Worm (Caenorhabditis elegans): ENCODE results near the gene glna-2.

The glna-2 gene

DNA sequence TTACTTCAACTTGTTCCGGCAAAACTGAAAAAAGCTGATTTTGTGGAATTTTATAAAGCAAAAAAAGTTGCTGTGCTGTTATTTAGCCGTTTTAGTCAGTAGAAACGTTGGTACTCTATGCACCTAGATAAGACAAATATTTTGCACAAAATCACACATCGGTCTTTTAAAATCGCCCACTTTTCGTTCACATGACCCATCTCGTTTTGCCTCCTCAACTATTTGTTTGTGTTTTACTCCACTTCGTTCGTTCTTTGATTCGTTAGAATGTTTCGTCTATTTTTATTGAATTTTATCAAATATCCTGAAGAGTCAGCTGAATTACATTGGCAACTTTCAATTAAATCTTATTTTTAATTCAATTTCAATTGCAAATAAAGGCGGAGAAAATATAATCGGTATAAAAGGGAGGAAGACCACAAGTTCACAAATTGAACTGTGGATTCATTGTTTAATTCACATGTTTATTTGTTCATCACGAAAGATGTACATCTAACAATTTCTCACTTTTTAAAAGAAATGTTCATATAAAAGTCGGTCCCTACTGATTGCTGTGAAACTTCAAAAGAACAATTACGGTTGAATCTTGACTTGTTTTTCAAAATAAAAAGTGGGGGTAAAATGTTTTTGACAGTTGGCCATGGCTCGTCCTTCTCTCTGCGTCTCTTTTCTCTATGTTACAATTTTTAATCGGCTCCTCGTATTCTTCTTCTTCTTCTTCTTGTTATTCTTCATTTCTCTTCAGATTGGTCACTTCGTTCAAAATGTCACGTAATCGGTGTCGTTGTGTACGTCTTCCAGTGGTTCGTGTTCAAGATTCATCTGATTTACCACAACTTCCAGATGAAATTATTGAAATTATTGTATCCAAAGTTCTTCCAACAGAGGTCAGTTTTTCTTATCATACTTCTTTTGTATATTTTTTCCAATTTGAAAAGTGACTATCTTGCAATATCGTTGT is 3.9 kb downstream of the glna-2 start, which contains the start of gene DH11.2:
Gene DH11.2 (plus strand): TSS at position 746 of the 961 bp plus-strand sequence.
- TF ChIP-seq ceh-13 (GFP tag; optimal IDR thresholded peaks at IDR 0.05) (no peak), aly-1 (tag; optimal IDR thresholded peaks at IDR 0.05) (no peak), ets-7 (tag; optimal IDR thresholded peaks at IDR 0.05) (no peak)

DNA sequence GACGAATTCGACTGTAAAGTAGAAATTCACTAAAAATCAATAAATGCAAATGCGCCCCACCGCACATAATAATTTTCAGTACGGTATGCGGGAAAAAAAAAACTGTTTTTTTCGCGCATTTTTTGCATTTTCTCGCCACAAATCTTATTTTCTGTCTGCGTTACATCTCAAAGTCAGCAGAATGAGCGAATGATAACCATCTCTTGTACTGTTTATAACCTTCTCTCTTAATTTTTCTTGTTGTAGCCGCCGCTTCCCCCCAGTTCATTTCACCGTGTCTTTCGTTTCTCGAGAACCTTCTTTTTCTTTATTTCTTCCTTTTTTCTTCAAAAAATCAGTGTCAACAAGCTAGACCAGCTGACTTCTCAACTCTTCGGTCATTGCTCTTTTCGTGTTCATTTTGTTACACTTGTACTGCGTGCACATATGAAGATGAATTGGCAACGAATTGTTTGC is 7.1 kb downstream of the glna-2 start:
- TF ChIP-seq hmg-4 (GFP tag; optimal IDR thresholded peaks at IDR 0.05), result no peak
- no peak for TF ChIP-seq hnd-1 (tag; optimal IDR thresholded peaks at IDR 0.05)
- no peak for TF ChIP-seq pes-1 (GFP tag; IDR thresholded peaks at IDR 0.05)
- no peak for TF ChIP-seq tra-4 (tag; optimal IDR thresholded peaks at IDR 0.05)
- no peak for TF ChIP-seq sea-1 (GFP tag; conservative IDR thresholded peaks at IDR 0.05)
- TF ChIP-seq ceh-36 (tag; optimal IDR thresholded peaks at IDR 0.05), result no peak
- no peak for TF ChIP-seq tbx-37 (GFP tag; conservative IDR thresholded peaks at IDR 0.05)

DNA sequence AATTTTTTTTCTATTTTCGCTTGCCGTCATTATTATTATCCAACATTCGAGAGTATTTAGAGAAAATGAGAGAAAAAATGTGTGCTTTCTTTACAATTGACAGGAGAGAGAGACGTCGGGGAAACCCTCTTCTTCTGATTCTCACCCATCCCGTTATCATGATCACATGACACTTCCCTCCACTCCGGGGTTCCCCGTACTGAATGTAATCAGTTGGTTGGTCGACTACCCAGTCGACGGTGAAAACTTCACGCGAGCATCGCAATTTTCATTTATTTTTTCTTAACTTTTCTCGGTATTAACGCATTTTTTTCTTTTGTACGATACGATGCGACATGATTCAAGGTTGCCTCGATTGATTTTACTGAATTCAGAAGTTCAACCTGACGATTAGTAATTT is 7.7 kb downstream of the glna-2 start:
- TF ChIP-seq B0310.2 (tag; optimal IDR thresholded peaks at IDR 0.05) (no peak), tbx-37 (GFP tag; conservative IDR thresholded peaks at IDR 0.05) (no peak), scrt-1 (GFP tag; IDR thresholded peaks at IDR 0.05) (no peak), hmg-4 (GFP tag; optimal IDR thresholded peaks at IDR 0.05) (no peak), tbx-11 (GFP tag; IDR thresholded peaks at IDR 0.05) (no peak)

DNA sequence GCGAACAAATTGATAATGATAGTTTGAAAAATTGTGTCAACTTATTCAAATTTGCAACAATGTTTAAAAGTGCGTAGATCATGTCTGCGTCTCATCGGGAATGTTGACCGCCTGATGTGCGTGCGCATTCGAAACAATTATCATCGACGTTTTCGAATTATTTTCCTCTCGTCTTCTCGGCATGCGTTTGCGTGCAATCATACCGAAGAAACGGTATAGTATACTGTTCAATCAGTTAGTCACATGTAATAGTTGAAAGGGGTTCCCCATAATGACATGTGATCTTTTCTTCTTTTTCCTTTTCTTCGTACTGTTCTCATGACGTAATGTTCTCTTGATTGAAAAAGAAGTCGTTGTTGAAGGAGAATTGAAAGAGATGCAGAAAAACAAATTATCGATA is 8.3 kb downstream of the glna-2 start:
- no peak for TF ChIP-seq ceh-36 (tag; optimal IDR thresholded peaks at IDR 0.05)
- no peak for TF ChIP-seq B0310.2 (tag; optimal IDR thresholded peaks at IDR 0.05)
- no peak for TF ChIP-seq ets-7 (tag; optimal IDR thresholded peaks at IDR 0.05)
- no peak for TF ChIP-seq tbx-11 (GFP tag; IDR thresholded peaks at IDR 0.05)
- no peak for TF ChIP-seq scrt-1 (GFP tag; IDR thresholded peaks at IDR 0.05)
- no peak for TF ChIP-seq hmg-4 (GFP tag; optimal IDR thresholded peaks at IDR 0.05)
- no peak for TF ChIP-seq pes-1 (GFP tag; IDR thresholded peaks at IDR 0.05)
- TF ChIP-seq ama-1 (optimal IDR thresholded peaks at IDR 0.05), result no peak
- no peak for TF ChIP-seq hmbx-1 (tag; optimal IDR thresholded peaks at IDR 0.05)
- no peak for TF ChIP-seq F13C5.2 (tag; optimal IDR thresholded peaks at IDR 0.05)
- no peak for TF ChIP-seq hnd-1 (tag; optimal IDR thresholded peaks at IDR 0.05)
- no peak for TF ChIP-seq tbx-37 (GFP tag; conservative IDR thresholded peaks at IDR 0.05)
- no peak for TF ChIP-seq tra-4 (tag; optimal IDR thresholded peaks at IDR 0.05)
- no peak for TF ChIP-seq sea-1 (GFP tag; conservative IDR thresholded peaks at IDR 0.05)
- TF ChIP-seq aly-1 (tag; optimal IDR thresholded peaks at IDR 0.05), result no peak
- no peak for TF ChIP-seq flt-1 (GFP tag; IDR thresholded peaks at IDR 0.05)
- no peak for TF ChIP-seq ceh-13 (GFP tag; optimal IDR thresholded peaks at IDR 0.05)

DNA sequence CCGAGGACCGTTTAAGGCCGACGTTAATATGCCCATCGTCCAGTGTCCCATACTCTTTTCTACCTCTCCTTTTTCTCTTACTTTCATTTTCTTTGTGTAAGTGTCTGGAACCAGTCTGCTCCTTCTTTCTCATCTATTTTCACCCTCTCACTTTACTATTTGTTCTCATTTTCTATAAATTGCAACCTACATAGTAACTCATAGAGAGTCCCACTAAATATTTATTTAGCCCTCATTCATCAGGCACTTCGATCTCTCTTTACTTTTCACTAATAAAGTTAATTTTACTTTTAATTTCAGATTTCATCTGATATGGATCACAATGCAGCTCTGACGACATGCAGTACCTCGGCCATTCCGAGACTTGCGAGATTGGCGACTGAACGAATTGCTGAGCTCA is 8.9 kb downstream of the glna-2 start, which contains the start of gene zyg-11:
Gene zyg-11 (plus strand): TSS at position 301 of the 400 bp plus-strand sequence.
- TF ChIP-seq flt-1 (GFP tag; IDR thresholded peaks at IDR 0.05), result no peak
- TF ChIP-seq tbx-11 (GFP tag; IDR thresholded peaks at IDR 0.05), result no peak
- TF ChIP-seq hmg-4 (GFP tag; optimal IDR thresholded peaks at IDR 0.05), result no peak
- TF ChIP-seq sea-1 (GFP tag; conservative IDR thresholded peaks at IDR 0.05), result no peak
- no peak for TF ChIP-seq ets-7 (tag; optimal IDR thresholded peaks at IDR 0.05)
- TF ChIP-seq scrt-1 (GFP tag; IDR thresholded peaks at IDR 0.05), result no peak
- TF ChIP-seq tbx-37 (GFP tag; conservative IDR thresholded peaks at IDR 0.05), result no peak
- TF ChIP-seq F13C5.2 (tag; optimal IDR thresholded peaks at IDR 0.05), result no peak
- TF ChIP-seq B0310.2 (tag; optimal IDR thresholded peaks at IDR 0.05), result no peak
- TF ChIP-seq pes-1 (GFP tag; IDR thresholded peaks at IDR 0.05), result no peak
- no peak for TF ChIP-seq hmbx-1 (tag; optimal IDR thresholded peaks at IDR 0.05)

DNA sequence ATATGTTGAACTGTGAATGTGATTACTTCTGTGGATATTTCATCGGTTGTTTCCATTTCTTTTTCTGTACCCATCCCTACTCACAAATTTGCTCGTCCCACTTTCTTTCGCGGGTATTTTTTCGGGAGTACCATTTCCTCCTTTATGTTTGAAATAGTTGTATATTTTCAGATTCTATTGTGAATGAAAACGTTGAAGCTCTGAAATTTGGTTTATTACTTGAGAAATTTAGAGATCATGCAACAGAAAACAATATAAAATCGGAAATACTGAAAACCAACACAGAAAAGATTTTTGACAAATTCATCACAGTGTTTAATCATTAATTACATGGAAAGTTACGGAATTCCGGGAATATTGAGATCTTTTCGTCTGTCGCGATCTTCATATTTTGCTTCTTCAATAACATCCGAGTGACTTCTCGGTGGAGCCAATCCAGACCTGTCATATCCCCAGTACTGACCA is 12.2 kb downstream of the glna-2 start:
- no peak for TF ChIP-seq ceh-36 (tag; optimal IDR thresholded peaks at IDR 0.05)
- no peak for TF ChIP-seq tra-4 (tag; optimal IDR thresholded peaks at IDR 0.05)
- no peak for TF ChIP-seq hmbx-1 (tag; optimal IDR thresholded peaks at IDR 0.05)
- no peak for TF ChIP-seq ets-7 (tag; optimal IDR thresholded peaks at IDR 0.05)
- no peak for TF ChIP-seq F13C5.2 (tag; optimal IDR thresholded peaks at IDR 0.05)
- no peak for TF ChIP-seq scrt-1 (GFP tag; IDR thresholded peaks at IDR 0.05)
- no peak for TF ChIP-seq tbx-37 (GFP tag; conservative IDR thresholded peaks at IDR 0.05)
- TF ChIP-seq hnd-1 (tag; optimal IDR thresholded peaks at IDR 0.05), result no peak
- TF ChIP-seq hmg-4 (GFP tag; optimal IDR thresholded peaks at IDR 0.05), result no peak
- TF ChIP-seq aly-1 (tag; optimal IDR thresholded peaks at IDR 0.05), result no peak
- no peak for TF ChIP-seq B0310.2 (tag; optimal IDR thresholded peaks at IDR 0.05)
- no peak for TF ChIP-seq sea-1 (GFP tag; conservative IDR thresholded peaks at IDR 0.05)
- TF ChIP-seq flt-1 (GFP tag; IDR thresholded peaks at IDR 0.05), result no peak
- no peak for TF ChIP-seq ama-1 (optimal IDR thresholded peaks at IDR 0.05)
- no peak for TF ChIP-seq ceh-13 (GFP tag; optimal IDR thresholded peaks at IDR 0.05)
- no peak for TF ChIP-seq tbx-11 (GFP tag; IDR thresholded peaks at IDR 0.05)
- no peak for TF ChIP-seq pes-1 (GFP tag; IDR thresholded peaks at IDR 0.05)

DNA sequence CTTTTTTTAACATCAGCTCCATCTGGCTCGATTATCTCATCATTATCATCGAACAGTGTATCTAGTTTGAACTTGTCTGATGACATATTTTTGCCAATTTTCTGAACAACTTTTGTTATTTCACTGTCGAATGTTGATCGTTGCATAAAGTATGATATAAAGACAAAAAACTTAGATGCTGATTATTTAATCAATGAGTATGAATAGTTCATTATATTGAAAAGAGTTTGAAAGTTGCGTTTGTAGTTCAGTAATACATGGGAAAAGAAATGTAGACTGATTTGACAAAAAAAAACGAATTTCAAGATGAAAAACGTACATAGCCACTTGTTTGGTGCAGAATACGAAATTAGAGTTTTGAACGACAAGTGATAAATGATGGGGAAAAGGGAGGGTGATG is 14.0 kb downstream of the glna-2 start, which contains the start of gene hda-2:
Gene hda-2 (minus strand): TSS at position 101 of the 400 bp plus-strand sequence.
- TF ChIP-seq tbx-37 (GFP tag; conservative IDR thresholded peaks at IDR 0.05) (no peak), aly-1 (tag; optimal IDR thresholded peaks at IDR 0.05) (no peak), ceh-13 (GFP tag; optimal IDR thresholded peaks at IDR 0.05) (no peak), hnd-1 (tag; optimal IDR thresholded peaks at IDR 0.05) (no peak), ceh-36 (tag; optimal IDR thresholded peaks at IDR 0.05) (no peak), hmg-4 (GFP tag; optimal IDR thresholded peaks at IDR 0.05) (no peak), tra-4 (tag; optimal IDR thresholded peaks at IDR 0.05) (no peak), hmbx-1 (tag; optimal IDR thresholded peaks at IDR 0.05) (no peak), F13C5.2 (tag; optimal IDR thresholded peaks at IDR 0.05) (no peak), ets-7 (tag; optimal IDR thresholded peaks at IDR 0.05) (no peak), scrt-1 (GFP tag; IDR thresholded peaks at IDR 0.05) (no peak), flt-1 (GFP tag; IDR thresholded peaks at IDR 0.05) (no peak)

Data from whole organism, early embryonic.